Worm (Caenorhabditis elegans): ENCODE measurements around the gene Y58A7A.1.

- TF ChIP-seq elt-2 (tag; optimal IDR thresholded peaks at IDR 0.05) (no peak), lin-15B (tag; optimal IDR thresholded peaks at IDR 0.05) (no peak), ceh-82 (tag; optimal IDR thresholded peaks at IDR 0.05) (no peak)
Observed at ce11 chrV:5052233-5052632, 17.1 kb downstream of the Y58A7A.1 start, which contains the start of gene K11D12.12.
